Worm (Caenorhabditis elegans) whole organism, young adult: ENCODE data around the gene K01G12.22.

ENCODE experiments used
- B0035.1 ChIP-seq: sonication (generic microtip); optimal IDR thresholded peaks from 2 replicates; lab custom pipeline; 2016; ENCODE audit warnings: missing genetic modification characterization, mild to moderate bottlenecking, missing compliant biosample characterization, missing genotype, missing genetic modification reagents
- B0261.1 ChIP-seq: sonication (generic microtip); optimal IDR thresholded peaks from 2 replicates; lab custom pipeline; 2016; ENCODE audit warnings: mild to moderate bottlenecking, missing genetic modification characterization, moderate library complexity, missing compliant biosample characterization
- F52B5.7 ChIP-seq: sonication (generic microtip); optimal IDR thresholded peaks from 2 replicates; lab custom pipeline; 2016; ENCODE audit warnings: mild to moderate bottlenecking, missing genetic modification characterization, missing compliant biosample characterization
- K12H6.12 ChIP-seq: fragments of 200-800 bp; sonication (Bioruptor generic); optimal IDR thresholded peaks from 2 replicates; lab custom pipeline; 2018; ENCODE audit warnings: mild to moderate bottlenecking, missing genetic modification characterization, missing compliant biosample characterization
- T26A5.8 ChIP-seq: sonication (generic microtip); optimal IDR thresholded peaks from 2 replicates; lab custom pipeline; 2016; ENCODE audit warnings: missing genetic modification characterization, missing compliant biosample characterization
- Y67H2A.10 ChIP-seq: fragments of 200-800 bp; sonication (Bioruptor generic); conservative IDR thresholded peaks from 2 replicates; pipeline ENCODE4 v1.3.6; 2022; ENCODE audit warnings: missing genetic modification reagents, missing genetic modification characterization, missing compliant biosample characterization
- ZK185.1 ChIP-seq: sonication (generic microtip); optimal IDR thresholded peaks from 2 replicates; lab custom pipeline; 2016; ENCODE audit warnings: mild to moderate bottlenecking, missing genetic modification characterization, missing compliant biosample characterization; ENCODE audit not compliant: poor library complexity, severe bottlenecking
- akir-1 ChIP-seq: fragments of 200-800 bp; sonication (Bioruptor generic); optimal IDR thresholded peaks from 2 replicates; lab custom pipeline; 2018; ENCODE audit warnings: mild to moderate bottlenecking, missing genetic modification characterization, moderate library complexity, missing compliant biosample characterization
- ama-1 ChIP-seq, 3 experiments: fragments of 150-350 bp in 1 of 3; sonication (generic microtip) in 2 of 3; optimal IDR thresholded peaks; 2 replicates each; lab custom pipeline; 2014 to 2018; ENCODE audit warnings: missing biosample characterization in 2 of 3, missing genetic modification characterization in 2 of 3, missing genetic modification reagents in 2 of 3
- aptf-3 ChIP-seq: fragments of 200-800 bp; sonication (Bioruptor generic); IDR thresholded peaks from 2 replicates; pipeline ENCODE4 v1.3.6; 2022; ENCODE audit warnings: missing genetic modification characterization, missing compliant biosample characterization
- atf-7 ChIP-seq: sonication (generic microtip); optimal IDR thresholded peaks from 2 replicates; lab custom pipeline; 2017; ENCODE audit warnings: mild to moderate bottlenecking, missing genetic modification characterization, missing compliant biosample characterization
- attf-6 ChIP-seq: fragments of 200-800 bp; sonication (Bioruptor generic); IDR thresholded peaks from 2 replicates; pipeline ENCODE4 v1.3.6; 2022; ENCODE audit warnings: missing genetic modification reagents, missing genetic modification characterization, missing compliant biosample characterization
- ceh-100 ChIP-seq: fragments of 200-800 bp; sonication (Bioruptor generic); IDR thresholded peaks from 2 replicates; pipeline ENCODE4 v1.3.6; 2022; ENCODE audit warnings: missing genetic modification reagents, missing genetic modification characterization, missing compliant biosample characterization
- chd-7 ChIP-seq: sonication (generic microtip); optimal IDR thresholded peaks from 2 replicates; lab custom pipeline; 2016; ENCODE audit warnings: mild to moderate bottlenecking, missing genetic modification characterization, moderate library complexity, missing compliant biosample characterization
- die-1 ChIP-seq: sonication (generic microtip); optimal IDR thresholded peaks from 2 replicates; lab custom pipeline; 2016; ENCODE audit warnings: missing genotype, mild to moderate bottlenecking, missing genetic modification characterization, missing compliant biosample characterization
- egl-44 ChIP-seq: fragments of 200-800 bp; sonication (Bioruptor generic); IDR thresholded peaks from 2 replicates; pipeline ENCODE4 v1.3.6; 2022; ENCODE audit warnings: missing genetic modification reagents, missing genetic modification characterization, missing compliant biosample characterization
- egrh-3 ChIP-seq: fragments of 200-800 bp; sonication (Bioruptor generic); IDR thresholded peaks from 2 replicates; pipeline ENCODE4 v1.3.6; 2022; ENCODE audit warnings: missing genetic modification reagents, missing genetic modification characterization, missing compliant biosample characterization
- fkh-3 ChIP-seq: sonication (generic microtip); optimal IDR thresholded peaks from 2 replicates; lab custom pipeline; 2016; ENCODE audit warnings: mild to moderate bottlenecking, missing genetic modification characterization, missing compliant biosample characterization
- gei-17 ChIP-seq: fragments of 200-800 bp; sonication (Bioruptor generic); optimal IDR thresholded peaks from 2 replicates; lab custom pipeline; 2018; ENCODE audit warnings: mild to moderate bottlenecking, missing genetic modification characterization, missing compliant biosample characterization
- him-1 ChIP-seq: sonication (generic microtip); optimal IDR thresholded peaks from 2 replicates; lab custom pipeline; 2016; ENCODE audit warnings: missing genotype, missing genetic modification reagents, missing genetic modification characterization, missing compliant biosample characterization
- hsf-1 ChIP-seq: fragments of 200-800 bp; sonication (Bioruptor generic); IDR thresholded peaks from 2 replicates; pipeline ENCODE4 v1.3.6; 2022; ENCODE audit warnings: missing genetic modification reagents, missing genetic modification characterization, missing compliant biosample characterization
- lin-35 ChIP-seq, 3 experiments: fragments of 150-350 bp in 2 of 3; sonication (generic microtip) in 1 of 3; optimal IDR thresholded peaks; 2 replicates each; lab custom pipeline; 2014 to 2018; ENCODE audit warnings: missing biosample characterization in 3 of 3, missing genetic modification characterization in 3 of 3, missing genetic modification reagents in 3 of 3
- lsl-1 ChIP-seq: fragments of 200-800 bp; sonication (Bioruptor generic); optimal IDR thresholded peaks from 2 replicates; lab custom pipeline; 2018; ENCODE audit warnings: mild to moderate bottlenecking, missing genetic modification characterization, moderate library complexity, missing compliant biosample characterization
- lsy-27 ChIP-seq: sonication (generic microtip); optimal IDR thresholded peaks from 2 replicates; lab custom pipeline; 2017; ENCODE audit warnings: missing genetic modification characterization, mild to moderate bottlenecking, missing compliant biosample characterization, antibody characterized with exemption, missing genotype, borderline replicate concordance; ENCODE audit not compliant: insufficient read depth
- mcd-1 ChIP-seq: fragments of 200-800 bp; sonication (Bioruptor generic); IDR thresholded peaks from 2 replicates; pipeline ENCODE4 v1.3.6; 2022; ENCODE audit warnings: missing genetic modification reagents, missing genetic modification characterization, missing compliant biosample characterization
- nhr-90 ChIP-seq: sonication (generic microtip); optimal IDR thresholded peaks from 2 replicates; lab custom pipeline; 2016; ENCODE audit warnings: missing genotype, mild to moderate bottlenecking, missing genetic modification characterization, missing compliant biosample characterization
- pbrm-1 ChIP-seq: fragments of 200-800 bp; sonication (Bioruptor generic); IDR thresholded peaks from 2 replicates; pipeline ENCODE4 v1.3.6; 2022; ENCODE audit warnings: missing genetic modification reagents, missing genetic modification characterization, missing compliant biosample characterization
- repo-1 ChIP-seq: sonication (generic microtip); optimal IDR thresholded peaks from 2 replicates; lab custom pipeline; 2017; ENCODE audit warnings: mild to moderate bottlenecking, missing genetic modification characterization, missing compliant biosample characterization
- snpc-4 ChIP-seq, 5 experiments: fragments of 150-350 bp in 1 of 5; sonication (generic microtip) in 4 of 5; optimal IDR thresholded peaks; 2 replicates each; lab custom pipeline; 2014 to 2018; ENCODE audit warnings: missing genetic modification characterization in 5 of 5, missing biosample characterization in 3 of 5, antibody characterized with exemption in 2 of 5, mild to moderate bottlenecking in 2 of 5, missing compliant biosample characterization in 2 of 5, missing genotype in 2 of 5, moderate library complexity in 2 of 5, missing genetic modification reagents in 1 of 5
- somi-1 ChIP-seq: fragments of 200-800 bp; sonication (Bioruptor generic); optimal IDR thresholded peaks from 2 replicates; lab custom pipeline; 2018; ENCODE audit warnings: mild to moderate bottlenecking, missing genetic modification characterization, missing compliant biosample characterization
- tbx-9 ChIP-seq: sonication (generic microtip); optimal IDR thresholded peaks from 2 replicates; lab custom pipeline; 2016; ENCODE audit warnings: borderline replicate concordance, missing genetic modification characterization, inconsistent platforms, missing compliant biosample characterization
- unc-62 ChIP-seq: fragments of 150-350 bp; optimal IDR thresholded peaks from 2 replicates; lab custom pipeline; 2014; ENCODE audit warnings: missing biosample characterization, missing genetic modification reagents, missing genetic modification characterization
- xnd-1 ChIP-seq: sonication (generic microtip); optimal IDR thresholded peaks from 2 replicates; lab custom pipeline; 2016; ENCODE audit warnings: missing genotype, missing genetic modification reagents, missing genetic modification characterization, missing compliant biosample characterization
- zfh-2 ChIP-seq: fragments of 200-800 bp; sonication (Bioruptor generic); conservative IDR thresholded peaks from 2 replicates; pipeline ENCODE4 v1.3.6; 2022; ENCODE audit warnings: missing genetic modification reagents, missing genetic modification characterization, missing compliant biosample characterization
- zim-3 ChIP-seq: sonication (generic microtip); optimal IDR thresholded peaks from 2 replicates; lab custom pipeline; 2017; ENCODE audit warnings: mild to moderate bottlenecking, missing genetic modification characterization, moderate library complexity, missing compliant biosample characterization
- ztf-18 ChIP-seq: sonication (generic microtip); optimal IDR thresholded peaks from 2 replicates; lab custom pipeline; 2016; ENCODE audit warnings: missing genotype, mild to moderate bottlenecking, missing genetic modification characterization, missing compliant biosample characterization
- ztf-26 ChIP-seq: sonication (generic microtip); optimal IDR thresholded peaks from 2 replicates; lab custom pipeline; 2017; ENCODE audit warnings: missing genetic modification characterization, missing compliant biosample characterization
- ztf-28 ChIP-seq: fragments of 200-800 bp; sonication (Bioruptor generic); IDR thresholded peaks from 2 replicates; pipeline ENCODE4 v1.3.6; 2022; ENCODE audit warnings: missing genetic modification reagents, missing genetic modification characterization, missing compliant biosample characterization

Gene K01G12.22

ce11 chrIV:14191919-14192318, at the start of gene K01G12.22:
TSS of gene K01G12.22 (plus strand) at chrIV:14192219.
- TF ChIP-seq gei-17 (GFP tag; lab: Kevin White, UChicago): no peak
- no peak for TF ChIP-seq atf-7
- no peak for TF ChIP-seq repo-1 (tag; lab: Kevin White, UChicago)
- no peak for TF ChIP-seq B0035.1 (tag; lab: Kevin White, UChicago)
- TF ChIP-seq ztf-28 (GFP tag; lab: Robert Waterston, UW): no peak
- no peak for TF ChIP-seq B0261.1
- TF ChIP-seq lsy-27 (tag; lab: Kevin White, UChicago): no peak
- no peak for TF ChIP-seq Y67H2A.10
- no peak for TF ChIP-seq ztf-18 (tag; lab: Kevin White, UChicago)
- TF ChIP-seq pbrm-1: no peak
- TF ChIP-seq egrh-3 (GFP tag; lab: Robert Waterston, UW): no peak
- no peak for TF ChIP-seq ZK185.1 (tag; lab: Kevin White, UChicago)
- TF ChIP-seq chd-7: no peak

- peak; percentile 74; the same call in 1 of the 2 replicates for TF ChIP-seq attf-6 (GFP tag; lab: Robert Waterston, UW)
- TF ChIP-seq snpc-4 (GFP tag; optimal IDR thresholded peaks at IDR 0.05; lab: Kevin White, UChicago): peak; percentile 2
- TF ChIP-seq snpc-4 (tag; optimal IDR thresholded peaks at IDR 0.05; lab: Kevin White, UChicago): peak in 3 of 4 experiments; percentile 26 to 29 (median 27)
- TF ChIP-seq fkh-3: no peak
Measured at ce11 chrIV:14143042-14143441, 49.0 kb upstream of the K01G12.22 start.

- no peak for TF ChIP-seq ceh-100
- TF ChIP-seq mcd-1: no peak
- TF ChIP-seq K12H6.12 (tag; lab: Kevin White, UChicago): no peak
- TF ChIP-seq ZK185.1 (tag; lab: Kevin White, UChicago): no peak
- no peak for TF ChIP-seq nhr-90 (tag; lab: Kevin White, UChicago)
- no peak for TF ChIP-seq F52B5.7
- TF ChIP-seq ztf-26: no peak
- no peak for TF ChIP-seq aptf-3
- TF ChIP-seq pbrm-1: no peak
- TF ChIP-seq snpc-4 (GFP tag; optimal IDR thresholded peaks at IDR 0.05; lab: Kevin White, UChicago): no peak
- no peak for TF ChIP-seq snpc-4 (tag; optimal IDR thresholded peaks at IDR 0.05; lab: Kevin White, UChicago)
Measured at ce11 chrIV:14145594-14145993, 46.4 kb upstream of the K01G12.22 start, which contains the start of gene oac-37. TSS of gene oac-37 (plus strand) at chrIV:14145894.

ce11 chrIV:14153261-14153660, 38.8 kb upstream of the K01G12.22 start, which contains the start of gene oac-38:
TSS of gene oac-38 (minus strand) at chrIV:14153361.
- no peak for TF ChIP-seq xnd-1
- TF ChIP-seq unc-62 (GFP tag; lab: Kevin White, UChicago): no peak

ce11 chrIV:14158086-14158485, 33.9 kb upstream of the K01G12.22 start, which contains the start of gene R05A10.8:
TSS of gene R05A10.8 (minus strand) at chrIV:14158186.
- TF ChIP-seq egl-44 (GFP tag; lab: Robert Waterston, UW) (no peak), zim-3 (no peak), tbx-9 (tag; lab: Kevin White, UChicago) (no peak), die-1 (tag; lab: Kevin White, UChicago) (no peak), akir-1 (GFP tag; lab: Kevin White, UChicago) (no peak), ztf-26 (no peak), somi-1 (GFP tag; lab: Kevin White, UChicago) (no peak), snpc-4 (GFP tag; optimal IDR thresholded peaks at IDR 0.05; lab: Kevin White, UChicago) (no peak), snpc-4 (tag; optimal IDR thresholded peaks at IDR 0.05; lab: Kevin White, UChicago) (no peak), atf-7 (no peak), him-1 (tag; lab: Kevin White, UChicago) (no peak), T26A5.8 (tag; lab: Kevin White, UChicago) (no peak), hsf-1 (no peak), lsl-1 (GFP tag; lab: Kevin White, UChicago) (no peak), lin-35 (GFP tag; optimal IDR thresholded peaks at IDR 0.05; lab: Kevin White, UChicago) (no peak), ama-1 (optimal IDR thresholded peaks at IDR 0.05; lab: Kevin White, UChicago) (no peak), ama-1 (GFP tag; optimal IDR thresholded peaks at IDR 0.05; lab: Kevin White, UChicago) (no peak), zfh-2 (no peak)
- TF ChIP-seq, all 124 proteins: peak for 0
